Worm (Caenorhabditis elegans): Measurements from ENCODE around the gene srj-14.
"Not testable (repeated sequence)": the region's sequence is repeated elsewhere in the genome, so short reads cannot be mapped to it uniquely, and the experiment has no call there.

srj-14 gene

DNA sequence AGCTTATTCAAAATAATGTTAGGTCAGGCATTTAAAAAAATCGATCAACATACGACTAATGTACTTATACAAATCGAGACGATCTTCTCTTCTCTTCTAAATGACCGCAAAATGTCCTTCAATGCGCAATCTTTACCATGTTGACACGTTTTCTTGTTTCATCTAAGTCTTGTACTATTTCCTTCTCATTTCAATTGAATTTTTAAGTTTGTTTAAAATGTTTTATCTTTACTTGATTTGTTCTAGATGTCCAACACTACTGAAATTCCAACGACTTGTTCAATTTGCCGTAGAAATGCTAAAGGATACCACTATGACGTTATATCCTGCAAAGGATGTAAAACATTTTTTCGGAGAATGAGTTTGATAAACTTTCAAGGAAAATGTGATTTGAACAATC lies 27.6 kb upstream of the srj-14 start, which contains the start of the genes nhr-263 and nhr-148:
nhr-263 (minus strand) TSS at position 101 of the 400 bp plus-strand sequence.
nhr-148 (plus strand) TSS at position 215 of the 400 bp plus-strand sequence.
- TF ChIP-seq unc-55 (GFP tag; optimal IDR thresholded peaks at IDR 0.05) (no peak), sma-9 (GFP tag; optimal IDR thresholded peaks at IDR 0.05) (peak; percentile 37), sma-9 (tag; optimal IDR thresholded peaks at IDR 0.05) (no peak)

DNA sequence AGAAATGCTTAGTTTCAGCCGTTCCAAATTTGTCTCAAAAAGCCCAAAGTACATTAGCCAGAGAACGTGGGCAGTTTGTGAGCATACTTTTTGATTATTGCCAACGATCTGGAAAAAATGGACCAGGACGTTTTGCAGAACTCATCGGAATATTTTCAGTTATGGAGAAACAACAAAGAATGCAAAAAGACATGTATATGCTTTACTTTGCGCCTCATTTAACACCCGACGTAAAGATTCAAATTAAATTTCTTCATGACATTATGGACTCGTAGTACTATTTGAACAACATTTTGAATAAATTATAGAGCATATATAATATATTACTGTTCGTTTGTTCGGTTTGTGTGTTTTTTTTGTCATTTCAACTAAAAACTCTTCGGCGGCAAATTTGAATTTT lies 26.0 kb upstream of the srj-14 start, which contains the start of gene srh-244:
srh-244 (plus strand) TSS at position 301 of the 400 bp plus-strand sequence.
- no peak for TF ChIP-seq ztf-4 (tag; optimal IDR thresholded peaks at IDR 0.05)
- no peak for TF ChIP-seq R02D3.7 (tag; optimal IDR thresholded peaks at IDR 0.05)
- no peak for TF ChIP-seq sma-9 (GFP tag; optimal IDR thresholded peaks at IDR 0.05)
- no peak for TF ChIP-seq sma-9 (tag; optimal IDR thresholded peaks at IDR 0.05)
- no peak for TF ChIP-seq zag-1 (tag; optimal IDR thresholded peaks at IDR 0.05)

DNA sequence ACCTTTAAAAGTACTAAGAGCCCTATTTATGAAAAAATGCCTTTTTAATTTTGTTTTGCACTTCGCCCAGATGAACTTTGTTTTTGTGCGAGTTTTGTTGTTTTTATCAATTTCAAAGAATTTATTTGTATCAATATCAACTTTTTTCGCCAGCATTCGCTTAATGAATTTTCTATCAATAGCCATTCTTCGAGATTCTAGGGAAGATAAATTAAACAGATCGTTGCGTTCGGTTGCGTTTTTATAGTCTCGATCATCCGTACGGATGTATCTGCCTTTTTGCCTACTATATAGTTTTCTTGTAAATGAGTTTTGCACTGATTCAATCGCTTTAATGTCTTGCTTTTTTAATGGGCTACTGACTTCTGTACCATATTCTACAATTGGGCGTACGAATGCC lies 24.0 kb upstream of the srj-14 start, which contains the start of gene nhr-147:
nhr-147 (plus strand) TSS at position 301 of the 400 bp plus-strand sequence.
- TF ChIP-seq ZK546.5, nhr-25, F13H6.1 (tag; optimal IDR thresholded peaks at IDR 0.05): not testable (repeated sequence)

DNA sequence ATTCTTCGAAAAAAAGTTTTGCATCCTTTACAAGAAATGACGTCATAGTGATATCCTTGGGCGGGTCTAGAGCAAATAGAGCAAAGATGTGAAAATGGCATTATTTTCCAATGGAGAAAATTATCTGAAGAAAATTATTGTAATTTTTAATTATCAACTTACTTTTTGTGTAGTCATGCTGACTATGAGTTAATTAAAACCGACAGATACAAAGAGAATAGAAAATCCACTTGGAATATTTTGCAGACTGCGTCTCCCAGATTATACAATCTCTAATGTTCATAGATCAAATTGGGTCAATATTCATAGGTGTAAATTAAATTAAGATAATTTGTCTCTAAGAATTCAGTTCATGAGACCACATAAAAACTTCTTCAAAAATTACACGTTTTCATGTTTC lies 20.0 kb upstream of the srj-14 start, which contains the start of gene nhr-149:
nhr-149 (minus strand) TSS at position 101 of the 400 bp plus-strand sequence.
- TF ChIP-seq fos-1 (tag; optimal IDR thresholded peaks at IDR 0.05), result no peak
- TF ChIP-seq unc-39 (tag; optimal IDR thresholded peaks at IDR 0.05), result no peak
- no peak for TF ChIP-seq nhr-23 (tag; optimal IDR thresholded peaks at IDR 0.05)
- no peak for TF ChIP-seq nhr-6 (tag; optimal IDR thresholded peaks at IDR 0.05)
- no peak for TF ChIP-seq mdl-1 (tag; optimal IDR thresholded peaks at IDR 0.05)
- no peak for TF ChIP-seq sma-9 (GFP tag; optimal IDR thresholded peaks at IDR 0.05)
- TF ChIP-seq sma-9 (tag; optimal IDR thresholded peaks at IDR 0.05), result no peak
- no peak for TF ChIP-seq lsy-2 (tag; optimal IDR thresholded peaks at IDR 0.05)
- no peak for TF ChIP-seq nhr-77 (tag; optimal IDR thresholded peaks at IDR 0.05)
- TF ChIP-seq elt-1 (tag; optimal IDR thresholded peaks at IDR 0.05), result no peak
- TF ChIP-seq ama-1 (optimal IDR thresholded peaks at IDR 0.05), result no peak
- no peak for TF ChIP-seq nhr-11 (tag; optimal IDR thresholded peaks at IDR 0.05)
- TF ChIP-seq nhr-25 (tag; optimal IDR thresholded peaks at IDR 0.05), result no peak

DNA sequence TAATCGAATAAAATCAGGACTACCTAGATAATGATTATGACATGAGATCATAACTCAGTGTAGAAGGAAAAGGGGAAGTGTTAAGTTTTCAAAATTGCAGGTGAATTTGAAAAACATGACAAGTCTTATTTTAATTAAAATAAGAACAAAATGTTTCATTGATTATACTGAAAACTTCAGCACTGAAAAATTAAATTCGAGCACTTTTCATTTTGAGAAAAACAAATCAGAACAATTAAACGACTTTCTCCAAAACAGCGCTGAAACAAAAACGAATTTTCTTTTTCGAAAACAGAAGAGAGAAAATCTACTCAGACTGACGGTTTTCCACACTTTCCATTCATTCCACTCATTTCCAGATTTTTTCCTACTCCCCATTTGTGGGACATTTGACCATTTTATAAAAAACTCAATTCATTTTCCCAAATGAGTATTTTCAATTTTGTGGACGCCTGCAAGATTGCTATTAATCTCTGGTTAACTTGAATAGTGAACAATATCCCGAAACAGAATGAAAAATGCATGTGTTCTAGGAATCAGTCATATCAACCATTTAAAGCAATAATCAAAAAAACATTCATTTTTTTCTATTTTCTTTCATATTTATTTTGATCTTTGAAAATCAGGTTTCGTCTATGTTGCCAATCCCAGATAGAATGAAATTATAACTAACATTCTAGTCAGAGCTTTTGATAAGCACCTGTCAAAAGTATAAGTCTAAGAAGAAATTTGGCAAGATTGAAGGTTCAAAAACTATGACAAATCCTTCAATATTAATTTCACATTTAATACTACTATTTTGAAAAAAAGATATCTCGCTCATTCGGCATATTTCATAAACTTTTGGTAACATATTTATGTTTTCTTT lies 17.1 kb upstream of the srj-14 start, which contains the start of the genes srh-231 and srh-275:
srh-231 (minus strand) TSS at position 51 of the 868 bp plus-strand sequence.
srh-275 (plus strand) TSS at position 818 of the 868 bp plus-strand sequence.
- no peak for TF ChIP-seq skn-1 (tag; optimal IDR thresholded peaks at IDR 0.05)
- no peak for TF ChIP-seq ceh-16 (tag; optimal IDR thresholded peaks at IDR 0.05)
- no peak for TF ChIP-seq nhr-77 (tag; optimal IDR thresholded peaks at IDR 0.05)
- no peak for TF ChIP-seq nhr-237 (tag; optimal IDR thresholded peaks at IDR 0.05)
- TF ChIP-seq unc-39 (tag; optimal IDR thresholded peaks at IDR 0.05), result no peak

DNA sequence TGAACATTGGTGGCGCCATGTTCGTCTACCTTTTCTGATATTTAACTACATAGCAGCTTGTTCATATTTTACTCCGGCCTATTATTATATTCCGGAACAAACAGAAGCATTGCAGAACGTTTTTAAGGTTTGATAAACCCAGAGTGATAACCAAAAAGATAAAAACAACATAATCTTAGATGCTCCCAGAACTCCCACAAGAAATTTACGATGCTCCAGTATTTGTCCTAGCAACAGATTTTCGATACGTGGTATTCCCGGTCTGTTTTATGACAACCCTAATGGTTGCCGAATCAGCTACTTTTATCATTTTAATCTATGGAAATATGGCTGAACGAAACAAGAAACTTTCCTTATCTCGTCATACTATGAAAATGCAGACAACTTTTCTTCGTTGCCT lies 15.9 kb upstream of the srj-14 start:
- TF ChIP-seq nhr-237 (tag; optimal IDR thresholded peaks at IDR 0.05) (no peak), peb-1 (tag; optimal IDR thresholded peaks at IDR 0.05) (no peak), C34F6.9 (tag; optimal IDR thresholded peaks at IDR 0.05) (no peak), dmd-4 (tag; optimal IDR thresholded peaks at IDR 0.05) (no peak), unc-55 (GFP tag; optimal IDR thresholded peaks at IDR 0.05) (no peak), nhr-21 (tag; optimal IDR thresholded peaks at IDR 0.05) (no peak), nhr-6 (tag; optimal IDR thresholded peaks at IDR 0.05) (no peak), egl-27 (tag; optimal IDR thresholded peaks at IDR 0.05) (no peak), sma-3 (GFP tag; optimal IDR thresholded peaks at IDR 0.05) (no peak), Y55F3AM.14 (GFP tag; optimal IDR thresholded peaks at IDR 0.05) (no peak), nhr-129 (tag; optimal IDR thresholded peaks at IDR 0.05) (no peak), snpc-4 (tag; optimal IDR thresholded peaks at IDR 0.05) (no peak), skn-1 (tag; optimal IDR thresholded peaks at IDR 0.05) (no peak), ztf-11 (tag; optimal IDR thresholded peaks at IDR 0.05) (no peak), mdl-1 (tag; optimal IDR thresholded peaks at IDR 0.05) (no peak), elt-3 (tag; optimal IDR thresholded peaks at IDR 0.05) (no peak), F13H6.1 (tag; optimal IDR thresholded peaks at IDR 0.05) (no peak)
